Worm (Caenorhabditis elegans): ENCODE measurements around the gene cdk-12.

The cdk-12 gene

DNA sequence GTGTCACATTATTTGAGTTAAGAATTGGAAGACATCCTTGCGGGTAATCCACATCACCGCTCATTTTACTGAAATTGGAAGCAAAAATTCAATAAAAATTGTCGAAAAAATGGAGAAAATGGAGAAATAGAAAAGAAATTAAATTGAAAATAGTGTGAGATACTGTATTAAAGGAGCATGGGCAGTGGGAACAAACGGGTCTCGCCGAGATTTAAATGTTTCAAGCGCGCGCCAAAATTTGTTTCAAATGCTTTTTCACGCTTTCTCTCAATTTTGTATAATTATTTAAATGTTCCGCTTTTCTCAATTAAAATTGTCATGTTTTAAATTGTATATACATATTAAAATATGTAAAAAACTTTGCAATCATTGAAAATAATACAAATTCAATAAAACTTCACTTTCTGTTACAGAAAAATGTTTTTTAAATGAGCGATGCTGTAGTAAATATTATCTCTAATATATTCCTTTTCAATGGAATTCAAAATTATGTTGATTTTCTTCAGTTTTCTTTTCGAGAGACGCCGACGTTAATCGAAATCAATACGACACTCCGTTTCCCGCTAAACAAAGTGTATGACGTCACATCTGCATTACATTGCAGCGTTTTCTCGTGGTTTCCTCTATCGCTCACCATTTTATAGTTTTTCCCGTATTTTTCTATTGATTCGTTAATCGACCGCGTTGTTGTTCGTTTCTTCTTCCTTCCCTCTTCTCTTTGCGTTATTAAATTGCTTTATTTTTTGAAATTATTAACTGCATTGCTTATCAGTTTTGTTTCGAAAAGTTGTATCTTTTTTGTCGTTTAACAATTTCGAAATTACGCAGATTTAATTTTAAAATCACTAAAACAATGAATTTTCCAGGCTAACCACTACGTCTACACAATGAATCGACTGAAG lies 19.5 kb upstream of the cdk-12 start, which contains the start of the genes evl-14 and dcn-1 (continued):
- TF ChIP-seq egl-27 (tag; optimal IDR thresholded peaks at IDR 0.05) (no peak), unc-30 (tag; optimal IDR thresholded peaks at IDR 0.05) (no peak), nhr-84 (tag; optimal IDR thresholded peaks at IDR 0.05) (no peak), grh-1 (GFP tag; IDR thresholded peaks at IDR 0.05) (no peak), fkh-4 (tag; optimal IDR thresholded peaks at IDR 0.05; ENCODE audit: borderline replicate concordance) (no peak), pag-3 (tag; optimal IDR thresholded peaks at IDR 0.05; ENCODE audit: borderline replicate concordance, insufficient read depth) (no peak), pax-3 (tag; optimal IDR thresholded peaks at IDR 0.05) (no peak), lin-13 (GFP tag; optimal IDR thresholded peaks at IDR 0.05) (peak; percentile 68), ama-1 (optimal IDR thresholded peaks at IDR 0.05) (no peak), efl-1 (optimal IDR thresholded peaks at IDR 0.05) (peak; percentile 80 to 81), efl-1 (GFP tag; optimal IDR thresholded peaks at IDR 0.05 in 1 of 2) (peak; percentile 75 to 97), elt-2 (tag; optimal IDR thresholded peaks at IDR 0.05) (no peak), nhr-19 (GFP tag; conservative IDR thresholded peaks at IDR 0.05) (no peak; the same call in none of the 2 replicates), ztf-4 (tag; optimal IDR thresholded peaks at IDR 0.05) (no peak), unc-86 (tag; optimal IDR thresholded peaks at IDR 0.05) (peak; percentile 65), egl-13 (tag; optimal IDR thresholded peaks at IDR 0.05) (peak; percentile 29), snu-23 (GFP tag; optimal IDR thresholded peaks at IDR 0.05) (peak; percentile 91), hlh-17 (GFP tag; optimal IDR thresholded peaks at IDR 0.05; ENCODE audit: borderline replicate concordance) (no peak), pqm-1 (tag; optimal IDR thresholded peaks at IDR 0.05) (no peak), ceh-8 (GFP tag; optimal IDR thresholded peaks at IDR 0.05) (no peak), nhr-12 (tag; optimal IDR thresholded peaks at IDR 0.05) (no peak), ceh-88 (GFP tag; IDR thresholded peaks at IDR 0.05) (no peak), ceh-90 (tag; optimal IDR thresholded peaks at IDR 0.05) (no peak), unc-62 (GFP tag; optimal IDR thresholded peaks at IDR 0.05) (no peak), mab-9 (GFP tag; IDR thresholded peaks at IDR 0.05) (no peak), rnt-1 (tag; optimal IDR thresholded peaks at IDR 0.05) (no peak), C34B4.2 (tag; optimal IDR thresholded peaks at IDR 0.05) (no peak), ceh-82 (tag; optimal IDR thresholded peaks at IDR 0.05) (peak in 2 of 3 experiments; percentile 69 to 82), blmp-1 (tag; optimal IDR thresholded peaks at IDR 0.05) (peak; percentile 64), F16B12.6 (tag; optimal IDR thresholded peaks at IDR 0.05) (peak; percentile 52), lin-15B (tag; optimal IDR thresholded peaks at IDR 0.05) (peak; percentile 65), lin-14 (GFP tag; optimal IDR thresholded peaks at IDR 0.05) (no peak), dpl-1 (GFP tag; optimal IDR thresholded peaks at IDR 0.05) (peak; percentile 71 to 76 (median 73))

DNA sequence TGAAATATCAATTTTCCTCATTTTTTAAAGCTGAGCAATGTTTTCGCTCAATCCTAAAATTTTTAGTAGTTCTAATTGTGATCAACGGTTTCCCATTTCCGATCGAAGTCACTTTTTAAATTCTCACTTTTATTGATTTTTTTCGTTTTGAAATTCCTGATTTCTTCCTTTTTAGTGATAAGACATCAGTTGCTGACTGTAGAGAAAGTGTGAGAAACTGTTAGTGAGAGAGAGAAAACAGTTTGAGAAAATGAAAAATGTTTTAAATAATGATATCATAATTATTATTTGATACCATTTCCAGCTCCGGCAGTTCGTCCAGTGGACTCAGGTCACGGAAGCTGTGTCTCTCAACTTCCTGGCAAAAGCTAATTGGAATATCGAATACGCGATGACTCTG lies 18.3 kb upstream of the cdk-12 start:
- TF ChIP-seq fkh-10 (GFP tag; optimal IDR thresholded peaks at IDR 0.05) (no peak), snpc-4 (tag; optimal IDR thresholded peaks at IDR 0.05) (no peak), alr-1 (tag; optimal IDR thresholded peaks at IDR 0.05; ENCODE audit: borderline replicate concordance) (no peak), rnt-1 (tag; optimal IDR thresholded peaks at IDR 0.05) (no peak), nhr-90 (tag; optimal IDR thresholded peaks at IDR 0.05; ENCODE audit: poor library complexity) (no peak), ztf-4 (tag; optimal IDR thresholded peaks at IDR 0.05) (no peak)

Data from whole organism, L1 larva.